Fruit fly (Drosophila melanogaster) whole organism, prepupa: ENCODE measurements around the gene CG3630.

Experiments
- Blimp-1 ChIP-seq: fragments of 200-800 bp; sonication (Bioruptor generic); optimal IDR thresholded peaks from 3 replicates; lab custom pipeline; 2017; ENCODE audit warnings: missing biosample characterization, missing genetic modification characterization, mild to moderate bottlenecking, moderate library complexity, missing genetic modification reagents
- CG10631 ChIP-seq: fragments of 200-800 bp; sonication (Bioruptor generic); optimal IDR thresholded peaks from 2 replicates; lab custom pipeline; 2016; ENCODE audit warnings: missing biosample characterization, missing genetic modification characterization
- CG10669 ChIP-seq: fragments of 200-800 bp; sonication (Bioruptor generic); optimal IDR thresholded peaks from 3 replicates; lab custom pipeline; 2018; ENCODE audit warnings: missing biosample characterization, mild to moderate bottlenecking, missing genetic modification characterization, moderate library complexity
- CG11294 ChIP-seq: fragments of 200-800 bp; sonication (Bioruptor generic); IDR thresholded peaks from 2 replicates; pipeline ENCODE4 v1.3.6; 2022; ENCODE audit warnings: missing biosample characterization, missing genetic modification characterization
- CG11762 ChIP-seq: fragments of 200-800 bp; sonication (Bioruptor generic); optimal IDR thresholded peaks from 3 replicates; lab custom pipeline; 2016; ENCODE audit warnings: missing biosample characterization, missing genetic modification characterization; ENCODE audit not compliant: insufficient read depth
- CG15336 ChIP-seq: fragments of 200-800 bp; sonication (Bioruptor generic); IDR thresholded peaks from 2 replicates; pipeline ENCODE4 v1.3.6; 2022; ENCODE audit warnings: missing biosample characterization, missing genetic modification characterization
- CG1621 ChIP-seq: fragments of 200-800 bp; sonication (Bioruptor generic); optimal IDR thresholded peaks from 3 replicates; lab custom pipeline; 2018; ENCODE audit warnings: missing biosample characterization, mild to moderate bottlenecking, missing genetic modification characterization
- CG16779 ChIP-seq: fragments of 200-800 bp; sonication (Bioruptor generic); optimal IDR thresholded peaks from 3 replicates; lab custom pipeline; 2017; ENCODE audit warnings: missing biosample characterization, mild to moderate bottlenecking, missing genetic modification characterization
- CG3032 ChIP-seq: fragments of 200-800 bp; optimal IDR thresholded peaks from 2 replicates; lab custom pipeline; 2019; ENCODE audit warnings: missing biosample characterization, mild to moderate bottlenecking, missing genetic modification characterization, moderate library complexity
- CG32006 ChIP-seq: fragments of 200-800 bp; sonication (Bioruptor generic); optimal IDR thresholded peaks from 3 replicates; lab custom pipeline; 2017; ENCODE audit warnings: missing biosample characterization, mild to moderate bottlenecking, missing genetic modification characterization
- CG3919 ChIP-seq: fragments of 200-800 bp; sonication (Bioruptor generic); optimal IDR thresholded peaks from 3 replicates; lab custom pipeline; 2016; ENCODE audit warnings: missing biosample characterization, missing genetic modification characterization
- CG6163 ChIP-seq: fragments of 200-800 bp; sonication (Bioruptor generic); IDR thresholded peaks from 3 replicates; pipeline ENCODE4 v1.3.6; 2022; ENCODE audit warnings: missing biosample characterization, missing genetic modification characterization
- CG6276 ChIP-seq: fragments of 200-800 bp; sonication (Bioruptor generic); optimal IDR thresholded peaks from 2 replicates; lab custom pipeline; 2017; ENCODE audit warnings: missing biosample characterization, mild to moderate bottlenecking, missing genetic modification characterization
- CG6854 ChIP-seq: fragments of 200-800 bp; sonication (Bioruptor generic); optimal IDR thresholded peaks from 2 replicates; lab custom pipeline; 2017; ENCODE audit warnings: missing biosample characterization, mild to moderate bottlenecking, missing genetic modification characterization
- CG7368 ChIP-seq: fragments of 200-800 bp; sonication (Bioruptor generic); optimal IDR thresholded peaks from 3 replicates; lab custom pipeline; 2016; ENCODE audit warnings: missing biosample characterization, missing genetic modification characterization
- CG8119 ChIP-seq: fragments of 200-800 bp; sonication (Bioruptor generic); IDR thresholded peaks from 3 replicates; pipeline ENCODE4 v1.3.6; 2022; ENCODE audit warnings: missing biosample characterization, missing genetic modification characterization
- CG8319 ChIP-seq: fragments of 200-800 bp; sonication (Bioruptor generic); optimal IDR thresholded peaks from 3 replicates; lab custom pipeline; 2016; ENCODE audit warnings: missing biosample characterization, missing genetic modification characterization
- CG8632 ChIP-seq: fragments of 200-800 bp; sonication (Bioruptor generic); optimal IDR thresholded peaks from 3 replicates; lab custom pipeline; 2016; ENCODE audit warnings: missing biosample characterization, missing genetic modification characterization
- Eip78C ChIP-seq: fragments of 200-800 bp; sonication (Bioruptor generic); peaks from one replicate; lab custom pipeline; 2016; ENCODE audit warnings: missing biosample characterization, missing genetic modification characterization
- Eip93F ChIP-seq: fragments of 200-800 bp; sonication (Bioruptor generic); optimal IDR thresholded peaks from 2 replicates; lab custom pipeline; 2016; ENCODE audit warnings: missing biosample characterization, mild to moderate bottlenecking, missing genetic modification characterization
- Ets96B ChIP-seq: fragments of 200-800 bp; optimal IDR thresholded peaks from 2 replicates; lab custom pipeline; 2019; ENCODE audit warnings: missing biosample characterization, mild to moderate bottlenecking, missing genetic modification characterization, moderate library complexity
- Gug ChIP-seq: fragments of 200-800 bp; sonication (Bioruptor generic); IDR thresholded peaks from 2 replicates; pipeline ENCODE4 v1.3.6; 2022; ENCODE audit warnings: missing biosample characterization, missing genetic modification characterization
- Hr38 ChIP-seq: sonication (Bioruptor generic); optimal IDR thresholded peaks from 2 replicates; lab custom pipeline; 2016; ENCODE audit warnings: missing biosample characterization, missing genetic modification characterization
- Hr39 ChIP-seq: fragments of 200-800 bp; sonication (Bioruptor generic); optimal IDR thresholded peaks from 2 replicates; lab custom pipeline; 2016; ENCODE audit warnings: missing biosample characterization, missing genetic modification characterization
- Hr4 ChIP-seq: fragments of 200-800 bp; sonication (Bioruptor generic); optimal IDR thresholded peaks from 3 replicates; lab custom pipeline; 2016; ENCODE audit warnings: missing biosample characterization, missing genetic modification characterization
- Met ChIP-seq: fragments of 200-800 bp; sonication (Bioruptor generic); optimal IDR thresholded peaks from 3 replicates; lab custom pipeline; 2016; ENCODE audit warnings: missing biosample characterization, missing genetic modification characterization
- Sox14 ChIP-seq: fragments of 200-800 bp; sonication (Bioruptor generic); optimal IDR thresholded peaks from 3 replicates; lab custom pipeline; 2016; ENCODE audit warnings: missing biosample characterization, missing genetic modification characterization
- Sox15 ChIP-seq: fragments of 200-800 bp; sonication (Bioruptor generic); optimal IDR thresholded peaks from 3 replicates; lab custom pipeline; 2016; ENCODE audit warnings: missing biosample characterization, missing genetic modification characterization
- achi ChIP-seq: fragments of 200-800 bp; sonication (Bioruptor generic); optimal IDR thresholded peaks from 3 replicates; lab custom pipeline; 2016; ENCODE audit warnings: missing biosample characterization, missing genetic modification characterization
- acj6 ChIP-seq: fragments of 200-800 bp; sonication (Bioruptor generic); optimal IDR thresholded peaks from 3 replicates; lab custom pipeline; 2016; ENCODE audit warnings: missing biosample characterization, missing genetic modification characterization
- dac ChIP-seq: fragments of 200-800 bp; sonication (Bioruptor generic); optimal IDR thresholded peaks from 2 replicates; lab custom pipeline; 2017; ENCODE audit warnings: missing biosample characterization, mild to moderate bottlenecking, missing genetic modification characterization
- eg ChIP-seq: fragments of 200-800 bp; sonication (Bioruptor generic); IDR thresholded peaks from 3 replicates; pipeline ENCODE4 v1.3.6; 2022; ENCODE audit warnings: missing biosample characterization, missing genetic modification characterization
- esn ChIP-seq: fragments of 200-800 bp; sonication (Bioruptor generic); optimal IDR thresholded peaks from 2 replicates; lab custom pipeline; 2016; ENCODE audit warnings: missing biosample characterization, mild to moderate bottlenecking, missing genetic modification characterization, moderate library complexity
- fd59A ChIP-seq: fragments of 200-800 bp; sonication (Bioruptor generic); optimal IDR thresholded peaks from 2 replicates; lab custom pipeline; 2017; ENCODE audit warnings: missing biosample characterization, mild to moderate bottlenecking, missing genetic modification characterization, missing genetic modification reagents
- fd85E ChIP-seq: fragments of 200-800 bp; sonication (Bioruptor generic); optimal IDR thresholded peaks from 3 replicates; lab custom pipeline; 2016; ENCODE audit warnings: missing biosample characterization, missing genetic modification characterization
- fkh ChIP-seq: fragments of 200-800 bp; sonication (Bioruptor generic); optimal IDR thresholded peaks from 3 replicates; lab custom pipeline; 2017; ENCODE audit warnings: missing biosample characterization, mild to moderate bottlenecking, missing genetic modification characterization, moderate library complexity
- lz ChIP-seq: fragments of 200-800 bp; sonication (Bioruptor generic); optimal IDR thresholded peaks from 3 replicates; lab custom pipeline; 2016; ENCODE audit warnings: missing biosample characterization, missing genetic modification characterization
- net ChIP-seq: fragments of 200-800 bp; sonication (Bioruptor generic); optimal IDR thresholded peaks from 3 replicates; lab custom pipeline; 2016; ENCODE audit warnings: missing biosample characterization, missing genetic modification characterization
- pdm3 ChIP-seq: fragments of 200-800 bp; sonication (Bioruptor generic); optimal IDR thresholded peaks from 3 replicates; lab custom pipeline; 2016; ENCODE audit warnings: missing biosample characterization, missing genetic modification characterization
- spab ChIP-seq: fragments of 200-800 bp; sonication (Bioruptor generic); optimal IDR thresholded peaks from 2 replicates; lab custom pipeline; 2017; ENCODE audit warnings: missing biosample characterization, mild to moderate bottlenecking, missing genetic modification characterization, missing genetic modification reagents
- ss ChIP-seq, 2 experiments: fragments of 200-800 bp; sonication (Bioruptor generic); optimal IDR thresholded peaks; 2 replicates in 1 of 2; 3 replicates in 1 of 2; lab custom pipeline; 2017 to 2018; ENCODE audit warnings: mild to moderate bottlenecking in 2 of 2, missing biosample characterization in 2 of 2, missing genetic modification characterization in 2 of 2, moderate library complexity in 1 of 2
- vri ChIP-seq: fragments of 200-800 bp; sonication (Bioruptor generic); optimal IDR thresholded peaks from 3 replicates; lab custom pipeline; 2016; ENCODE audit warnings: missing biosample characterization, mild to moderate bottlenecking, missing genetic modification characterization

Gene CG3630

DNA sequence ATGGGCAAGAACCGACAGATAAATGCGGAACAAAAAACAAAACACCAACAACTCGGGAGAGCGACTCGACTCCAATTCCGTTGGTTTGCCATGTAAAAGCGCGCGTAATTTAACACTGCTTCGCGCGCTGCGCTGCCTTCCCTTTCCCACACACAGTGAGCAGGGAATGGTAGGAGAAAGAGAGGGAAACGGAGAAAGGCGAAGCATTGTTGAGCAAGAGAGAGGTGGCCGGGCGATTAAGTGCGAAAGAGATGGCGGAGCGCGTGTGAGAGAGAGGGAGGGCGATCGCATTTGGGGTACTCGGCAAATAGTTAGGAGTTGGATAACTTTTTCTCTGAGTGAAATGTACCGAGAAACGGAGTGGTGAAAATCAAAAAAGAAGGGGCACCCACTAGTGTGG lies 6.1 kb upstream of the CG3630 start (continued):
- TF ChIP-seq Ets96B (tag; lab: Kevin White, UChicago) (no peak), Blimp-1 (GFP tag; lab: Kevin White, UChicago) (no peak), acj6 (GFP tag; lab: Kevin White, UChicago) (no peak), Hr39 (GFP tag; lab: Kevin White, UChicago) (peak; percentile 5), CG6163 (GFP tag; lab: Robert Waterston, UW) (0 out of 3 replicates have a peak, but pooled peaks have one; percentile 38), eg (peak; percentile 28; the same call in 1 of the 3 replicates), CG3919 (GFP tag; lab: Kevin White, UChicago) (peak; percentile 39), esn (GFP tag; lab: Kevin White, UChicago) (peak; percentile 42), CG6276 (GFP tag; lab: Kevin White, UChicago) (no peak), CG16779 (tag; lab: Kevin White, UChicago) (no peak), CG8319 (GFP tag; lab: Kevin White, UChicago) (no peak), CG10631 (GFP tag; lab: Kevin White, UChicago) (no peak), Eip78C (peak; percentile 68), fd59A (GFP tag; lab: Kevin White, UChicago) (no peak), CG32006 (GFP tag; lab: Kevin White, UChicago) (peak; percentile 30), pdm3 (GFP tag; lab: Kevin White, UChicago) (no peak), CG10669 (GFP tag; lab: Kevin White, UChicago) (no peak), CG11762 (GFP tag; lab: Kevin White, UChicago) (no peak), spab (GFP tag; lab: Kevin White, UChicago) (no peak), CG3032 (tag; lab: Kevin White, UChicago) (no peak), CG1621 (peak; percentile 60), net (no peak), lz (GFP tag; lab: Kevin White, UChicago) (no peak), Gug (GFP tag; lab: Robert Waterston, UW) (no peak), Sox15 (no peak), Hr38 (GFP tag; lab: Kevin White, UChicago) (no peak), Sox14 (GFP tag; lab: Kevin White, UChicago) (peak; percentile 69), Eip93F (GFP tag; lab: Kevin White, UChicago) (no peak), achi (GFP tag; lab: Kevin White, UChicago) (no peak), CG11294 (no peak), CG6854 (GFP tag; lab: Kevin White, UChicago) (no peak), fd85E (GFP tag; lab: Kevin White, UChicago) (no peak), CG15336 (GFP tag; lab: Robert Waterston, UW) (peak; percentile 22; the same call in 1 of the 2 replicates), CG8119 (no peak; the same call in 2 of the 3 replicates), CG7368 (GFP tag; lab: Kevin White, UChicago) (no peak)

- TF ChIP-seq Sox14 (GFP tag; lab: Kevin White, UChicago), result peak; percentile 17
- 0 out of 3 replicates have a peak, but pooled peaks have one; percentile 32 for TF ChIP-seq CG8119
- TF ChIP-seq Met, result no peak
- TF ChIP-seq vri, result no peak
- no peak for TF ChIP-seq CG7368 (GFP tag; lab: Kevin White, UChicago)
- TF ChIP-seq fkh (GFP tag; lab: Kevin White, UChicago), result peak; percentile 42
- peak; percentile 22 for TF ChIP-seq Eip78C
- TF ChIP-seq CG32006 (GFP tag; lab: Kevin White, UChicago), result peak; percentile 4
- no peak for TF ChIP-seq Eip93F (GFP tag; lab: Kevin White, UChicago)
- peak in 1 of 2 experiments; percentile 41 for TF ChIP-seq ss (GFP tag; optimal IDR thresholded peaks at IDR 0.05; lab: Kevin White, UChicago)
- peak; percentile 1 for TF ChIP-seq esn (GFP tag; lab: Kevin White, UChicago)
- TF ChIP-seq dac (GFP tag; lab: Kevin White, UChicago), result peak; percentile 18
- TF ChIP-seq CG1621, result no peak
- no peak for TF ChIP-seq pdm3 (GFP tag; lab: Kevin White, UChicago)
- TF ChIP-seq CG8632, result no peak
- no peak for TF ChIP-seq Hr4 (GFP tag; lab: Kevin White, UChicago)
- TF ChIP-seq, all 60 proteins: peak for 8
Measured at dm6 chrX:2157929-2158610, 3.9 kb upstream of the CG3630 start.
